Worm (Caenorhabditis elegans) whole organism, late embryonic: ENCODE results near the gene cyp-13B2.

Experiments
- C38D4.7 ChIP-seq: fragments of 200-800 bp; sonication (Bioruptor generic); optimal IDR thresholded peaks from 2 replicates; lab custom pipeline; 2018; ENCODE audit warnings: mild to moderate bottlenecking, missing genetic modification characterization, moderate library complexity, missing compliant biosample characterization
- T23F11.4 ChIP-seq: fragments of 200-800 bp; sonication (Bioruptor generic); optimal IDR thresholded peaks from 2 replicates; lab custom pipeline; 2018; ENCODE audit warnings: mild to moderate bottlenecking, missing genetic modification characterization, missing compliant biosample characterization
- ahr-1 ChIP-seq: sonication (generic microtip); optimal IDR thresholded peaks from 2 replicates; lab custom pipeline; 2016; ENCODE audit warnings: missing genetic modification characterization, missing compliant biosample characterization
- ceh-14 ChIP-seq: sonication (generic microtip); optimal IDR thresholded peaks from 2 replicates; lab custom pipeline; 2016; ENCODE audit warnings: missing genotype, missing genetic modification characterization, missing compliant biosample characterization
- ceh-19 ChIP-seq: fragments of 200-800 bp; sonication (Bioruptor generic); optimal IDR thresholded peaks from 2 replicates; lab custom pipeline; 2018; ENCODE audit warnings: mild to moderate bottlenecking, missing genetic modification characterization, missing compliant biosample characterization
- ceh-22 ChIP-seq: sonication (generic microtip); optimal IDR thresholded peaks from 2 replicates; lab custom pipeline; 2017; ENCODE audit warnings: missing biosample characterization, missing genetic modification characterization
- ceh-24 ChIP-seq: sonication (generic microtip); optimal IDR thresholded peaks from 2 replicates; lab custom pipeline; 2016; ENCODE audit warnings: mild to moderate bottlenecking, missing genetic modification characterization, missing compliant biosample characterization
- ceh-30 ChIP-seq: fragments of 150-350 bp; optimal IDR thresholded peaks from 2 replicates; lab custom pipeline; 2014; ENCODE audit warnings: missing biosample characterization, missing genetic modification characterization
- ceh-31 ChIP-seq: sonication (generic microtip); optimal IDR thresholded peaks from 2 replicates; lab custom pipeline; 2016; ENCODE audit warnings: missing genetic modification characterization, missing compliant biosample characterization
- ceh-6 ChIP-seq: fragments of 200-800 bp; sonication (Bioruptor generic); optimal IDR thresholded peaks from 2 replicates; lab custom pipeline; 2018; ENCODE audit warnings: mild to moderate bottlenecking, missing genetic modification characterization, missing compliant biosample characterization
- ceh-9 ChIP-seq: sonication (generic microtip); optimal IDR thresholded peaks from 2 replicates; lab custom pipeline; 2016; ENCODE audit warnings: mild to moderate bottlenecking, missing genetic modification characterization, inconsistent platforms, missing compliant biosample characterization
- dmd-4 ChIP-seq: sonication (generic microtip); optimal IDR thresholded peaks from 2 replicates; lab custom pipeline; 2016; ENCODE audit warnings: borderline replicate concordance, missing genetic modification characterization, missing compliant biosample characterization
- dve-1 ChIP-seq: sonication (generic microtip); optimal IDR thresholded peaks from 2 replicates; lab custom pipeline; 2017; ENCODE audit warnings: antibody characterized with exemption, mild to moderate bottlenecking, missing genetic modification characterization, missing compliant biosample characterization
- eyg-1 ChIP-seq: sonication (generic microtip); optimal IDR thresholded peaks from 2 replicates; lab custom pipeline; 2016; ENCODE audit warnings: missing genotype, missing genetic modification characterization, missing compliant biosample characterization
- fkh-10 ChIP-seq: fragments of 150-350 bp; optimal IDR thresholded peaks from 2 replicates; lab custom pipeline; 2014; ENCODE audit warnings: missing biosample characterization, missing genetic modification reagents, missing genetic modification characterization
- fkh-6 ChIP-seq: sonication (generic microtip); optimal IDR thresholded peaks from 2 replicates; lab custom pipeline; 2016; ENCODE audit warnings: missing genetic modification characterization, missing compliant biosample characterization
- gmeb-2 ChIP-seq: sonication (generic microtip); optimal IDR thresholded peaks from 2 replicates; lab custom pipeline; 2016; ENCODE audit warnings: missing genetic modification characterization, inconsistent platforms, missing compliant biosample characterization
- hlh-13 ChIP-seq: fragments of 200-800 bp; sonication (Bioruptor generic); optimal IDR thresholded peaks from 2 replicates; lab custom pipeline; 2018; ENCODE audit warnings: mild to moderate bottlenecking, missing genetic modification characterization, missing compliant biosample characterization
- hlh-30 ChIP-seq: sonication (generic microtip); optimal IDR thresholded peaks from 2 replicates; lab custom pipeline; 2017; ENCODE audit warnings: antibody characterized with exemption, missing genetic modification characterization, missing compliant biosample characterization; ENCODE audit not compliant: insufficient read depth
- hlh-6 ChIP-seq: sonication (generic microtip); optimal IDR thresholded peaks from 2 replicates; lab custom pipeline; 2016; ENCODE audit warnings: missing genotype, missing genetic modification characterization, missing compliant biosample characterization
- lim-6 ChIP-seq: sonication (generic microtip); optimal IDR thresholded peaks from 2 replicates; lab custom pipeline; 2016; ENCODE audit warnings: missing genetic modification characterization, missing compliant biosample characterization
- madf-2 ChIP-seq: sonication (generic microtip); optimal IDR thresholded peaks from 2 replicates; lab custom pipeline; 2017; ENCODE audit warnings: missing genetic modification characterization, missing compliant biosample characterization
- nfya-1 ChIP-seq: sonication (generic microtip); optimal IDR thresholded peaks from 2 replicates; lab custom pipeline; 2017; ENCODE audit warnings: missing genetic modification characterization, mild to moderate bottlenecking, missing compliant biosample characterization, antibody characterized with exemption, moderate library complexity
- nhr-11 ChIP-seq: fragments of 150-350 bp; optimal IDR thresholded peaks from 2 replicates; lab custom pipeline; 2014; ENCODE audit warnings: missing biosample characterization, missing genetic modification characterization
- nhr-232 ChIP-seq: sonication (generic microtip); optimal IDR thresholded peaks from 2 replicates; lab custom pipeline; 2016; ENCODE audit warnings: missing genetic modification characterization, missing compliant biosample characterization
- npax-4 ChIP-seq: sonication (generic microtip); optimal IDR thresholded peaks from 2 replicates; lab custom pipeline; 2016; ENCODE audit warnings: missing genetic modification characterization, missing compliant biosample characterization
- pat-9 ChIP-seq: fragments of 200-800 bp; sonication (Bioruptor generic); optimal IDR thresholded peaks from 2 replicates; lab custom pipeline; 2018; ENCODE audit warnings: mild to moderate bottlenecking, missing genetic modification characterization, moderate library complexity, missing compliant biosample characterization
- pax-1 ChIP-seq: fragments of 150-350 bp; optimal IDR thresholded peaks from 2 replicates; lab custom pipeline; 2014; ENCODE audit warnings: missing biosample characterization, missing genetic modification characterization
- pha-2 ChIP-seq: sonication (generic microtip); optimal IDR thresholded peaks from 2 replicates; lab custom pipeline; 2017; ENCODE audit warnings: mild to moderate bottlenecking, missing genetic modification characterization, missing compliant biosample characterization
- pqm-1 ChIP-seq: sonication (generic microtip); optimal IDR thresholded peaks from 2 replicates; lab custom pipeline; 2016; ENCODE audit warnings: missing genetic modification characterization, missing compliant biosample characterization
- pros-1 ChIP-seq: fragments of 150-350 bp; optimal IDR thresholded peaks from 2 replicates; lab custom pipeline; 2014; ENCODE audit warnings: missing biosample characterization, missing genetic modification reagents, missing genetic modification characterization
- rnt-1 ChIP-seq: sonication (generic microtip); optimal IDR thresholded peaks from 2 replicates; lab custom pipeline; 2016; ENCODE audit warnings: missing genetic modification characterization, missing compliant biosample characterization
- sdc-2 ChIP-seq: sonication (generic microtip); optimal IDR thresholded peaks from 2 replicates; lab custom pipeline; 2016; ENCODE audit warnings: missing genotype, missing genetic modification characterization, missing compliant biosample characterization
- sox-4 ChIP-seq: sonication (generic microtip); optimal IDR thresholded peaks from 2 replicates; lab custom pipeline; 2017; ENCODE audit warnings: mild to moderate bottlenecking, missing genetic modification characterization, inconsistent platforms, missing compliant biosample characterization
- tbx-7 ChIP-seq: sonication (generic microtip); optimal IDR thresholded peaks from 2 replicates; lab custom pipeline; 2016; ENCODE audit warnings: missing genotype, missing genetic modification characterization, missing compliant biosample characterization
- ttx-3 ChIP-seq: sonication (generic microtip); optimal IDR thresholded peaks from 2 replicates; lab custom pipeline; 2016; ENCODE audit warnings: missing genetic modification reagents, missing genetic modification characterization, missing compliant biosample characterization
- unc-42 ChIP-seq: sonication (generic microtip); optimal IDR thresholded peaks from 2 replicates; lab custom pipeline; 2016; ENCODE audit warnings: missing genotype, missing genetic modification characterization, missing compliant biosample characterization
- unc-86 ChIP-seq: sonication (generic microtip); optimal IDR thresholded peaks from 2 replicates; lab custom pipeline; 2016; ENCODE audit warnings: missing genetic modification characterization, missing compliant biosample characterization
- ztf-16 ChIP-seq: sonication (generic microtip); optimal IDR thresholded peaks from 2 replicates; lab custom pipeline; 2017; ENCODE audit warnings: missing genetic modification characterization, missing compliant biosample characterization

cyp-13B2 gene

DNA sequence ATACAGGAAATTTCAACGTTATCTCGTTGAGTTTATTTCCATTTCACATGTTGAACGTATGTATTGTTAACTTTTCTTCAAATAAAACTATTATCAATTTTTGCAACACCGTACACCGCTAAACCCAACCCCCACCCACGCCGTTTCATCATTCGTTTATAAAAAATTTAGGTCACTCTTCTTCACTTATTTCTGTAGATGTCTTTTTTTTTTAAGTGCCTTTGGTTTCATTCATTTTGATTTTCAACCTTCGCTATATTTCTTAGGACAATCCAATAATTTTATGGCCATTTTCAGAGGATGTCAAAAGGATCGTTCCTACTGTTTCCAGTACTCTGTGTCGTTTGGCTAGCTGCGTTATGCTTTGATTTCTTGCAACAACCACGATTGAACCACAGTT lies 45.2 kb upstream of the cyp-13B2 start, which contains the start of gene C37E2.3:
Gene C37E2.3 (plus strand): TSS at position 301 of the 400 bp plus-strand sequence.
- TF ChIP-seq madf-2, result no peak
- no peak for TF ChIP-seq ztf-16 (tag; lab: Kevin White, UChicago)
- TF ChIP-seq rnt-1 (tag; lab: Kevin White, UChicago), result no peak
- no peak for TF ChIP-seq ceh-22 (tag; lab: Kevin White, UChicago)
- TF ChIP-seq dve-1 (tag; lab: Kevin White, UChicago), result no peak
- no peak for TF ChIP-seq unc-42
- TF ChIP-seq ceh-24 (tag; lab: Kevin White, UChicago), result no peak
- no peak for TF ChIP-seq lim-6 (tag; lab: Kevin White, UChicago)
- TF ChIP-seq pqm-1 (tag; lab: Kevin White, UChicago), result no peak
- TF ChIP-seq C38D4.7 (GFP tag; lab: Kevin White, UChicago), result no peak
- TF ChIP-seq pat-9 (tag; lab: Kevin White, UChicago), result no peak
- no peak for TF ChIP-seq nfya-1
- no peak for TF ChIP-seq dmd-4 (tag; lab: Kevin White, UChicago)
- no peak for TF ChIP-seq sdc-2 (tag; lab: Kevin White, UChicago)
- no peak for TF ChIP-seq ceh-19 (GFP tag; lab: Kevin White, UChicago)
- no peak for TF ChIP-seq gmeb-2 (tag; lab: Kevin White, UChicago)

DNA sequence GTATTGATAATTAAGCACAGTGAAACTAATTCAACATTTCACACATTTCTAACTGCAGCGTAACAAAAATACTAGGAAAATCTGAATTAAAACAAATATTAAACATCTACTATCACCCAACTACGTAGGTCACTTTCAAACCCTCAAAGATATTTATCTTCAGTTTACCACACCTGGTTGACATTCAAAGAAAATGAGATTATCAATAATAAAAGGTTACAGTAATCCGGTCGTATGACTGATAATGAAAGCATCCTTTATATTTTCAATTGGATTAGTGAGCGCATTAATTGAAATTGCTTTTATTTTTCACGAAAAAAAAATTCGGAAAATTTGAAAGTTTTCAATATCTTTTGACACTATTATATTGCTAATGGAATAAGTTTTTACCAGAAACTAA lies 42.9 kb upstream of the cyp-13B2 start:
- TF ChIP-seq tbx-7 (tag; lab: Kevin White, UChicago) (no peak), sox-4 (no peak), ttx-3 (tag; lab: Kevin White, UChicago) (no peak), fkh-10 (GFP tag; lab: Kevin White, UChicago) (no peak), pros-1 (tag; lab: Kevin White, UChicago) (no peak), unc-86 (tag; lab: Kevin White, UChicago) (no peak), ceh-14 (tag; lab: Kevin White, UChicago) (no peak), T23F11.4 (GFP tag; lab: Kevin White, UChicago) (no peak), gmeb-2 (tag; lab: Kevin White, UChicago) (no peak), pqm-1 (tag; lab: Kevin White, UChicago) (no peak), hlh-6 (no peak), pha-2 (tag; lab: Kevin White, UChicago) (no peak), fkh-6 (tag; lab: Kevin White, UChicago) (no peak), ceh-6 (GFP tag; lab: Kevin White, UChicago) (no peak), ceh-30 (tag; lab: Kevin White, UChicago) (no peak), C38D4.7 (GFP tag; lab: Kevin White, UChicago) (no peak), nhr-11 (tag; lab: Kevin White, UChicago) (no peak), ahr-1 (tag; lab: Kevin White, UChicago) (no peak)

DNA sequence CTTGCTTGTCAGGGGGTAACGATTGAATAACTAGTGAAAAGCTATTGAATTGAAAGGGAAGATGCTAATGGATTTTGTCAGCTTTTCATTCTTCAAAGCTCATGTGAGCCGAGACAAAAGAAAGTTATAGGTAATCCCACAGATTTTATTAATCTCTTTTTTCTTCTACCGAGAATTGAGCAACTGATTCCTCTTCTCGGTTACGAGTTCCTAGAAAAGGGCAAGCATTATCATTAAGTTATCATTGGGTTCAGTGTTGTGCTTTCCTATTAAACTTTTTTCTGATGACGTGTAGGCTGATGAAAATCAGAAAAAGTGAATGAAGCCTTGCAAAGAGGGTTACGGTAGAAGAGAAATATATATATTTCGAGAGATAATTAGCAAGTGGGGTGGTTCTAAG lies 39.7 kb upstream of the cyp-13B2 start:
- no peak for TF ChIP-seq hlh-6
- TF ChIP-seq ceh-31 (tag; lab: Kevin White, UChicago), result no peak
- TF ChIP-seq hlh-13 (GFP tag; lab: Kevin White, UChicago), result no peak
- no peak for TF ChIP-seq pat-9 (tag; lab: Kevin White, UChicago)
- TF ChIP-seq nhr-232, result no peak
- TF ChIP-seq fkh-10 (GFP tag; lab: Kevin White, UChicago), result no peak
- TF ChIP-seq npax-4 (tag; lab: Kevin White, UChicago), result no peak
- TF ChIP-seq eyg-1, result no peak
- TF ChIP-seq ttx-3 (tag; lab: Kevin White, UChicago), result no peak
- TF ChIP-seq pqm-1 (tag; lab: Kevin White, UChicago), result no peak
- no peak for TF ChIP-seq dmd-4 (tag; lab: Kevin White, UChicago)
- TF ChIP-seq ceh-9 (tag; lab: Kevin White, UChicago), result no peak
- no peak for TF ChIP-seq ztf-16 (tag; lab: Kevin White, UChicago)
- no peak for TF ChIP-seq pax-1
- no peak for TF ChIP-seq hlh-30 (tag; lab: Kevin White, UChicago)
- no peak for TF ChIP-seq ceh-19 (GFP tag; lab: Kevin White, UChicago)
